Worm (Caenorhabditis elegans): ENCODE data around the gene K10G4.3.

The K10G4.3 gene

ce11 chrV:17225389-17225788 is 39.4 kb downstream of the K10G4.3 start, which contains the start of gene scl-25:
Gene scl-25, plus strand, starts transcription at chrV:17225689.
- TF ChIP-seq nhr-237 (tag; optimal IDR thresholded peaks at IDR 0.05) (no peak), aly-2 (tag; optimal IDR thresholded peaks at IDR 0.05) (no peak), alr-1 (tag; optimal IDR thresholded peaks at IDR 0.05) (no peak), unc-62 (GFP tag; optimal IDR thresholded peaks at IDR 0.05) (no peak), F13H6.1 (tag; optimal IDR thresholded peaks at IDR 0.05) (no peak), ztf-4 (tag; optimal IDR thresholded peaks at IDR 0.05) (no peak), fos-1 (tag; optimal IDR thresholded peaks at IDR 0.05) (no peak), mdl-1 (tag; optimal IDR thresholded peaks at IDR 0.05) (no peak), elt-1 (tag; optimal IDR thresholded peaks at IDR 0.05) (no peak), crh-2 (tag; optimal IDR thresholded peaks at IDR 0.05) (no peak), R02D3.7 (tag; optimal IDR thresholded peaks at IDR 0.05) (no peak), sma-3 (GFP tag; optimal IDR thresholded peaks at IDR 0.05) (no peak), ceh-82 (tag; optimal IDR thresholded peaks at IDR 0.05) (no peak), nhr-10 (tag; optimal IDR thresholded peaks at IDR 0.05) (no peak)

- TF ChIP-seq Y55F3AM.14 (GFP tag; optimal IDR thresholded peaks at IDR 0.05), result no peak
- TF ChIP-seq nhr-77 (tag; optimal IDR thresholded peaks at IDR 0.05), result no peak
Measured at ce11 chrV:17223305-17223704, 41.5 kb downstream of the K10G4.3 start, which contains the start of gene srh-252. Gene srh-252, minus strand, starts transcription at chrV:17223405.

ce11 chrV:17220345-17220744 is 44.4 kb downstream of the K10G4.3 start, which contains the start of gene srh-109:
Gene srh-109, minus strand, starts transcription at chrV:17220445.
- TF ChIP-seq lsy-2 (tag; optimal IDR thresholded peaks at IDR 0.05) (no peak), dmd-4 (tag; optimal IDR thresholded peaks at IDR 0.05) (no peak), mdl-1 (tag; optimal IDR thresholded peaks at IDR 0.05) (no peak), ceh-16 (tag; optimal IDR thresholded peaks at IDR 0.05) (no peak), nhr-237 (tag; optimal IDR thresholded peaks at IDR 0.05) (no peak)

ce11 chrV:17217690-17218089 is 47.1 kb downstream of the K10G4.3 start, which contains the start of gene srbc-62:
Gene srbc-62, plus strand, starts transcription at chrV:17217990.
- TF ChIP-seq ceh-82 (tag; optimal IDR thresholded peaks at IDR 0.05) (no peak), nhr-77 (tag; optimal IDR thresholded peaks at IDR 0.05) (no peak), snpc-4 (tag; optimal IDR thresholded peaks at IDR 0.05) (no peak), mdl-1 (tag; optimal IDR thresholded peaks at IDR 0.05) (no peak), nhr-11 (tag; optimal IDR thresholded peaks at IDR 0.05) (no peak), unc-55 (GFP tag; optimal IDR thresholded peaks at IDR 0.05) (no peak), ceh-16 (tag; optimal IDR thresholded peaks at IDR 0.05) (no peak), nhr-6 (tag; optimal IDR thresholded peaks at IDR 0.05) (no peak), C34F6.9 (tag; optimal IDR thresholded peaks at IDR 0.05) (no peak), nhr-23 (tag; optimal IDR thresholded peaks at IDR 0.05) (no peak), elt-3 (tag; optimal IDR thresholded peaks at IDR 0.05) (no peak), lsy-2 (tag; optimal IDR thresholded peaks at IDR 0.05) (no peak), aly-2 (tag; optimal IDR thresholded peaks at IDR 0.05) (no peak), nhr-21 (tag; optimal IDR thresholded peaks at IDR 0.05) (no peak)

ce11 chrV:17215602-17216001 is 49.2 kb downstream of the K10G4.3 start:
- no peak for TF ChIP-seq nhr-129 (tag; optimal IDR thresholded peaks at IDR 0.05)
- no peak for TF ChIP-seq nhr-12 (tag; optimal IDR thresholded peaks at IDR 0.05)
- TF ChIP-seq snpc-4 (tag; optimal IDR thresholded peaks at IDR 0.05), result no peak
- no peak for TF ChIP-seq fos-1 (tag; optimal IDR thresholded peaks at IDR 0.05)
